Fruit fly (Drosophila melanogaster) whole organism, adult: ENCODE results near the gene tilB.

Experiments used
- CG11617 ChIP-seq: fragments of 200-800 bp; sonication (Bioruptor generic); optimal IDR thresholded peaks from 2 replicates; lab custom pipeline; 2017; ENCODE audit warnings: mild to moderate bottlenecking, missing biosample characterization, missing genetic modification reagents, missing genetic modification characterization
- CG12768 ChIP-seq: fragments of 200-800 bp; sonication (Bioruptor generic); optimal IDR thresholded peaks from 2 replicates; lab custom pipeline; 2017; ENCODE audit warnings: missing biosample characterization, missing genetic modification characterization, mild to moderate bottlenecking, moderate library complexity, missing genetic modification reagents
- CG14711 ChIP-seq: fragments of 200-800 bp; sonication (Bioruptor generic); optimal IDR thresholded peaks from 2 replicates; lab custom pipeline; 2018; ENCODE audit warnings: missing biosample characterization, mild to moderate bottlenecking, missing genetic modification characterization, moderate library complexity
- CG1620 ChIP-seq: fragments of 200-800 bp; sonication (Bioruptor generic); optimal IDR thresholded peaks from 2 replicates; lab custom pipeline; 2016; ENCODE audit warnings: missing biosample characterization, missing genetic modification characterization
- CG33017 ChIP-seq: fragments of 200-800 bp; sonication (Bioruptor generic); optimal IDR thresholded peaks from 2 replicates; lab custom pipeline; 2018; ENCODE audit warnings: missing biosample characterization, mild to moderate bottlenecking, missing genetic modification characterization, moderate library complexity
- CG5204 ChIP-seq: fragments of 200-800 bp; sonication (Bioruptor generic); optimal IDR thresholded peaks from 2 replicates; lab custom pipeline; 2016; ENCODE audit warnings: missing biosample characterization, missing genetic modification characterization
- CG7045 ChIP-seq: fragments of 200-800 bp; sonication (Bioruptor generic); optimal IDR thresholded peaks from 2 replicates; lab custom pipeline; 2017; ENCODE audit warnings: missing biosample characterization, mild to moderate bottlenecking, missing genetic modification characterization
- Clk ChIP-seq: fragments of 200-800 bp; sonication (Bioruptor generic); optimal IDR thresholded peaks from 2 replicates; lab custom pipeline; 2017; ENCODE audit warnings: missing biosample characterization, missing genetic modification characterization
- Crg-1 ChIP-seq: fragments of 200-800 bp; sonication (Bioruptor generic); optimal IDR thresholded peaks from 2 replicates; lab custom pipeline; 2016; ENCODE audit warnings: missing biosample characterization, missing genetic modification characterization
- Hr96 ChIP-seq: fragments of 200-800 bp; sonication (Bioruptor generic); optimal IDR thresholded peaks from 2 replicates; lab custom pipeline; 2016; ENCODE audit warnings: missing biosample characterization, missing genetic modification characterization
- Mnt ChIP-seq: fragments of 200-800 bp; sonication (Bioruptor generic); optimal IDR thresholded peaks from 2 replicates; lab custom pipeline; 2016; ENCODE audit warnings: missing biosample characterization, mild to moderate bottlenecking, missing genetic modification characterization
- bab1 ChIP-seq: fragments of 200-800 bp; sonication (Bioruptor generic); optimal IDR thresholded peaks from 3 replicates; lab custom pipeline; 2019; ENCODE audit warnings: missing biosample characterization, mild to moderate bottlenecking, missing genetic modification characterization, moderate library complexity
- cic ChIP-seq: fragments of 200-800 bp; sonication (Bioruptor generic); optimal IDR thresholded peaks from 2 replicates; lab custom pipeline; 2017; ENCODE audit warnings: missing biosample characterization, mild to moderate bottlenecking, missing genetic modification characterization, moderate library complexity
- cnc ChIP-seq, 2 experiments: fragments of >200 bp; optimal IDR thresholded peaks; 2 replicates each; lab custom pipeline; 2017
- kay ChIP-seq: fragments of 200-800 bp; sonication (Bioruptor generic); peaks from one replicate; lab custom pipeline; 2016; ENCODE audit warnings: missing biosample characterization, missing genetic modification characterization, borderline replicate concordance
- ovo ChIP-seq: fragments of 200-800 bp; sonication (Bioruptor generic); optimal IDR thresholded peaks from 2 replicates; lab custom pipeline; 2016; ENCODE audit warnings: missing biosample characterization, missing genetic modification characterization
- pad ChIP-seq: fragments of 200-800 bp; sonication (Bioruptor generic); optimal IDR thresholded peaks from 3 replicates; lab custom pipeline; 2017; ENCODE audit warnings: missing biosample characterization, missing genetic modification characterization, mild to moderate bottlenecking, moderate library complexity, missing genetic modification reagents
- tj ChIP-seq: fragments of 200-800 bp; sonication (Bioruptor generic); optimal IDR thresholded peaks from 3 replicates; lab custom pipeline; 2017; ENCODE audit warnings: missing biosample characterization, mild to moderate bottlenecking, missing genetic modification characterization, moderate library complexity
- toe ChIP-seq: fragments of 200-800 bp; sonication (Bioruptor generic); optimal IDR thresholded peaks from 2 replicates; lab custom pipeline; 2016; ENCODE audit warnings: missing biosample characterization, missing genetic modification characterization

tilB gene

dm6 chrX:22455509-22456179 is 6.1 kb downstream of the tilB start, which contains the start of gene Usp2:
TSS of gene Usp2 (plus strand) at chrX:22455803.
- TF ChIP-seq pad (GFP tag; lab: Kevin White, UChicago) (no peak), Hr96 (GFP tag; lab: Kevin White, UChicago) (no peak), CG7045 (GFP tag; lab: Kevin White, UChicago) (no peak), Mnt (GFP tag; lab: Kevin White, UChicago) (no peak), CG1620 (GFP tag; lab: Kevin White, UChicago) (peak; percentile 31)

- TF ChIP-seq Hr96 (GFP tag; lab: Kevin White, UChicago) = no peak
- TF ChIP-seq kay = no peak
- TF ChIP-seq Crg-1 = no peak
- TF ChIP-seq cic (GFP tag; lab: Kevin White, UChicago) = peak; percentile 99
- TF ChIP-seq ovo (GFP tag; lab: Kevin White, UChicago) = peak; percentile 50
- TF ChIP-seq Mnt (GFP tag; lab: Kevin White, UChicago) = peak; percentile 77
- TF ChIP-seq tj (GFP tag; lab: Kevin White, UChicago) = peak; percentile 46
- TF ChIP-seq pad (GFP tag; lab: Kevin White, UChicago) = peak; percentile 84
- no peak for TF ChIP-seq CG12768
- no peak for TF ChIP-seq CG33017
- TF ChIP-seq CG11617 (GFP tag; lab: Kevin White, UChicago) = no peak
- no peak for TF ChIP-seq CG14711 (tag; lab: Kevin White, UChicago)
- no peak for TF ChIP-seq CG1620 (GFP tag; lab: Kevin White, UChicago)
Observed at dm6 chrX:22456180-22456948, 6.8 kb downstream of the tilB start.

dm6 chrX:22461218-22461760 is 11.8 kb downstream of the tilB start:
- TF ChIP-seq CG1620 (GFP tag; lab: Kevin White, UChicago) (no peak), pad (GFP tag; lab: Kevin White, UChicago) (no peak), Hr96 (GFP tag; lab: Kevin White, UChicago) (no peak), bab1 (GFP tag; lab: Kevin White, UChicago) (no peak), CG5204 (no peak), tj (GFP tag; lab: Kevin White, UChicago) (no peak)

- no peak for TF ChIP-seq CG7045 (GFP tag; lab: Kevin White, UChicago)
- no peak for TF ChIP-seq CG12768
- TF ChIP-seq cic (GFP tag; lab: Kevin White, UChicago) = no peak
- TF ChIP-seq Clk = no peak
- TF ChIP-seq CG1620 (GFP tag; lab: Kevin White, UChicago) = no peak
- no peak for TF ChIP-seq CG14711 (tag; lab: Kevin White, UChicago)
- TF ChIP-seq cnc (optimal IDR thresholded peaks at IDR 0.05; lab: Kevin White, UChicago) = no peak
- no peak for TF ChIP-seq tj (GFP tag; lab: Kevin White, UChicago)
- no peak for TF ChIP-seq ovo (GFP tag; lab: Kevin White, UChicago)
- no peak for TF ChIP-seq Crg-1
- no peak for TF ChIP-seq CG33017
- no peak for TF ChIP-seq Hr96 (GFP tag; lab: Kevin White, UChicago)
- TF ChIP-seq Mnt (GFP tag; lab: Kevin White, UChicago) = no peak
- TF ChIP-seq kay = no peak
- TF ChIP-seq toe (GFP tag; lab: Kevin White, UChicago) = no peak
Observed at dm6 chrX:22471819-22472218, 22.3 kb downstream of the tilB start, which contains the start of gene CG14613. TSS of gene CG14613 (minus strand) at chrX:22472021.

dm6 chrX:22473520-22473919 is 24.0 kb downstream of the tilB start, which contains the start of gene CG14618:
TSS of gene CG14618 (plus strand) at chrX:22473698.
- TF ChIP-seq toe (GFP tag; lab: Kevin White, UChicago) (no peak), CG1620 (GFP tag; lab: Kevin White, UChicago) (no peak), cnc (optimal IDR thresholded peaks at IDR 0.05; lab: Kevin White, UChicago) (no peak), kay (peak; percentile 11), Crg-1 (no peak), pad (GFP tag; lab: Kevin White, UChicago) (no peak), CG7045 (GFP tag; lab: Kevin White, UChicago) (no peak)

- TF ChIP-seq kay = peak; percentile 58
- TF ChIP-seq Mnt (GFP tag; lab: Kevin White, UChicago) = no peak
Observed at dm6 chrX:22474881-22475280, 25.3 kb downstream of the tilB start.
